Worm (Caenorhabditis elegans) whole organism, L4 larva: ENCODE data around the gene pig-1.

Experiments
- aly-2 ChIP-seq: sonication (generic microtip); optimal IDR thresholded peaks from 2 replicates; lab custom pipeline; 2018; ENCODE audit warnings: missing biosample characterization, missing genetic modification characterization
- dmd-6 ChIP-seq: fragments of 200-800 bp; sonication (Bioruptor generic); IDR thresholded peaks from 2 replicates; pipeline ENCODE4 v1.3.6; 2022; ENCODE audit warnings: missing genetic modification reagents, missing genetic modification characterization, missing compliant biosample characterization
- fkh-10 ChIP-seq: fragments of 150-350 bp; optimal IDR thresholded peaks from 2 replicates; lab custom pipeline; 2014; ENCODE audit warnings: missing biosample characterization, missing genetic modification reagents, missing genetic modification characterization
- fos-1 ChIP-seq: fragments of 150-350 bp; optimal IDR thresholded peaks from 2 replicates; lab custom pipeline; 2014; ENCODE audit warnings: missing biosample characterization, missing genetic modification characterization
- saeg-2 ChIP-seq: fragments of 200-800 bp; sonication (Bioruptor generic); IDR thresholded peaks from 2 replicates; pipeline ENCODE4 v1.3.6; 2022; ENCODE audit warnings: missing genetic modification reagents, missing genetic modification characterization, missing compliant biosample characterization
- unc-62 ChIP-seq, 3 experiments: fragments of 150-350 bp in 1 of 3; sonication (generic microtip); optimal IDR thresholded peaks in 2 of 3; peaks in 1 of 3; 1 replicate in 1 of 3; 2 replicates in 2 of 3; lab custom pipeline; 2014 to 2017; ENCODE audit warnings: missing biosample characterization in 3 of 3, missing genetic modification characterization in 3 of 3, missing genetic modification reagents in 3 of 3, missing genotype in 1 of 3

DNA sequence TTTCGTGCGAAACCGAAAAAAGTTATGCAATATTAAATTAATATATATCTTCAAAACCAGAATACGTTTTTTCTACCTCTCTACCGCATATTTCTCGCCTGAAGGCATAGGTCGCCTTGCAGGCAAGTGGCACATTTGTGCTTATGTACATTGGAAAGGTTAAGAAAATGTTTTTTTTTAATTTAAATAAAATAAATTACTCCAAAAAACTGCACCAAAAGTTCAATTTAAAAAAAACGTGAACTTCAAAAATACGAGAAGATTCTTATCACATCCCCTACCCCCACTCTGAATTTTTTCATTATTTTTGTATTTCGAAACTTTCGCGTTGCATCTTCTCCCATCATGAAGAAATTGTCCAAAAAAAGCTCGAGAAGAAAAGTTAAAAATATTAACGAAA lies 5.1 kb upstream of the pig-1 start, which contains the start of gene W03G1.2:
- TF ChIP-seq fkh-10 (no peak), fos-1 (tag; lab: Kevin White, UChicago) (no peak), aly-2 (tag; lab: Kevin White, UChicago) (no peak), dmd-6 (GFP tag; lab: Robert Waterston, UW) (no peak), saeg-2 (GFP tag; lab: Robert Waterston, UW) (no peak), unc-62 (GFP tag; optimal IDR thresholded peaks at IDR 0.05 in 1 of 2; lab: Kevin White, UChicago) (no peak), unc-62 (tag; optimal IDR thresholded peaks at IDR 0.05; lab: Kevin White, UChicago) (no peak)
